Worm (Caenorhabditis elegans) whole organism, L4 larva: ENCODE data around the gene C08G9.1.

ENCODE experiments used
- D1046.2 ChIP-seq: fragments of 200-800 bp; sonication (Bioruptor generic); IDR thresholded peaks from 2 replicates; pipeline ENCODE4 v1.3.6; 2022; ENCODE audit warnings: missing genetic modification characterization, missing compliant biosample characterization
- F26F4.8 ChIP-seq: fragments of 200-800 bp; sonication (Bioruptor generic); conservative IDR thresholded peaks from 2 replicates; pipeline ENCODE4 v1.3.6; 2022; ENCODE audit warnings: missing genetic modification characterization, missing compliant biosample characterization
- attf-4 ChIP-seq: sonication (generic microtip); optimal IDR thresholded peaks from 3 replicates; lab custom pipeline; 2017; ENCODE audit warnings: missing biosample characterization, missing genetic modification characterization
- ceh-44 ChIP-seq: fragments of 200-800 bp; sonication (Bioruptor generic); IDR thresholded peaks from 2 replicates; pipeline ENCODE4 v1.3.6; 2022; ENCODE audit warnings: missing genetic modification reagents, missing genetic modification characterization, missing compliant biosample characterization
- ceh-82 ChIP-seq: sonication (generic microtip); optimal IDR thresholded peaks from 2 replicates; lab custom pipeline; 2017; ENCODE audit warnings: missing biosample characterization, missing genetic modification characterization
- ctbp-1 ChIP-seq: fragments of 200-800 bp; sonication (Bioruptor generic); IDR thresholded peaks from 2 replicates; pipeline ENCODE4 v1.3.6; 2022; ENCODE audit warnings: missing genetic modification reagents, missing genetic modification characterization, missing compliant biosample characterization
- daf-16 ChIP-seq, 3 experiments: sonication (generic microtip); optimal IDR thresholded peaks; 2 replicates each; lab custom pipeline; 2016 to 2017; ENCODE audit warnings: missing genetic modification characterization in 3 of 3, missing genetic modification reagents in 3 of 3, mild to moderate bottlenecking in 2 of 3, missing compliant biosample characterization in 2 of 3, missing biosample characterization in 1 of 3, moderate library complexity in 1 of 3
- dmd-9 ChIP-seq: fragments of 200-800 bp; sonication (Bioruptor generic); IDR thresholded peaks from 2 replicates; pipeline ENCODE4 v1.3.6; 2022; ENCODE audit warnings: missing genetic modification reagents, missing genetic modification characterization, missing compliant biosample characterization
- jun-1 ChIP-seq: fragments of 150-350 bp; optimal IDR thresholded peaks from 2 replicates; lab custom pipeline; 2014; ENCODE audit warnings: missing biosample characterization, missing genetic modification reagents, missing genetic modification characterization
- lin-29 ChIP-seq: fragments of 200-800 bp; sonication (Bioruptor generic); IDR thresholded peaks from 2 replicates; pipeline ENCODE4 v1.3.6; 2022; ENCODE audit warnings: missing genetic modification reagents, missing genetic modification characterization, missing compliant biosample characterization
- nhr-10 ChIP-seq: fragments of 150-350 bp; optimal IDR thresholded peaks from 2 replicates; lab custom pipeline; 2014; ENCODE audit warnings: missing biosample characterization, missing genetic modification characterization
- nhr-111 ChIP-seq: fragments of 200-800 bp; sonication (Bioruptor generic); optimal IDR thresholded peaks from 2 replicates; lab custom pipeline; 2018; ENCODE audit warnings: mild to moderate bottlenecking, missing genetic modification characterization, missing compliant biosample characterization
- pha-4 ChIP-seq, 2 experiments: fragments of 150-350 bp in 1 of 2; fragments of 200-800 bp in 1 of 2; sonication (Bioruptor generic) in 1 of 2; IDR thresholded peaks in 1 of 2; optimal IDR thresholded peaks in 1 of 2; 2 replicates each; pipeline versions ENCODE4 v1.3.6 to Lab custom; 2014 to 2022; ENCODE audit warnings: missing genetic modification characterization in 2 of 2, missing genetic modification reagents in 2 of 2, missing biosample characterization in 1 of 2, missing compliant biosample characterization in 1 of 2
- spr-3 ChIP-seq: fragments of 200-800 bp; sonication (Bioruptor generic); optimal IDR thresholded peaks from 2 replicates; lab custom pipeline; 2018; ENCODE audit warnings: mild to moderate bottlenecking, missing genetic modification characterization, missing compliant biosample characterization

C08G9.1 gene

ce11 chrIV:7712252-7712651 is 53.7 kb downstream of the C08G9.1 start (continued):
- TF ChIP-seq F26F4.8 = no peak
- no peak for TF ChIP-seq nhr-111 (GFP tag; lab: Kevin White, UChicago)
- no peak for TF ChIP-seq ceh-82 (tag; lab: Kevin White, UChicago)
- no peak for TF ChIP-seq D1046.2 (GFP tag; lab: Robert Waterston, UW)
- no peak for TF ChIP-seq lin-29 (GFP tag; lab: Robert Waterston, UW)
- no peak; the same call in 1 of the 2 replicates for TF ChIP-seq pha-4 (GFP tag; IDR thresholded peaks at IDR 0.05; lab: Robert Waterston, UW)
- no peak for TF ChIP-seq pha-4 (tag; optimal IDR thresholded peaks at IDR 0.05; lab: Kevin White, UChicago)
- no peak for TF ChIP-seq dmd-9 (GFP tag; lab: Robert Waterston, UW)
- no peak for TF ChIP-seq jun-1 (tag; lab: Kevin White, UChicago)
- TF ChIP-seq ctbp-1 (GFP tag; lab: Robert Waterston, UW) = no peak
- TF ChIP-seq spr-3 (GFP tag; lab: Kevin White, UChicago) = no peak
- TF ChIP-seq daf-16 (GFP tag; optimal IDR thresholded peaks at IDR 0.05; lab: Kevin White, UChicago) = no peak
- TF ChIP-seq daf-16 (tag; optimal IDR thresholded peaks at IDR 0.05; lab: Kevin White, UChicago) = peak; percentile 13
- TF ChIP-seq nhr-10 (tag; lab: Kevin White, UChicago) = no peak
- TF ChIP-seq ceh-44 (GFP tag; lab: Robert Waterston, UW) = no peak
- TF ChIP-seq attf-4 = no peak
- TF ChIP-seq, all 104 proteins: peak for 6
